Worm (Caenorhabditis elegans): ENCODE results near the gene pod-2.

The pod-2 gene

ce11 chrII:1159718-1160117, 23.1 kb downstream of the pod-2 start:
- no peak for TF ChIP-seq unc-62 (GFP tag; optimal IDR thresholded peaks at IDR 0.05)

ce11 chrII:1163275-1163674, 26.7 kb downstream of the pod-2 start, which contains the start of gene T23F4.2:
Gene T23F4.2 (plus strand): TSS chrII:1163575.
- TF ChIP-seq unc-62 (GFP tag; optimal IDR thresholded peaks at IDR 0.05), result no peak

ce11 chrII:1170842-1171241, 34.3 kb downstream of the pod-2 start:
- TF ChIP-seq unc-62 (GFP tag; optimal IDR thresholded peaks at IDR 0.05), result no peak

ce11 chrII:1172080-1172575, 35.5 kb downstream of the pod-2 start, which contains the start of gene dlhd-1:
Gene dlhd-1 (minus strand): TSS chrII:1172130.
- no peak for TF ChIP-seq unc-62 (GFP tag; optimal IDR thresholded peaks at IDR 0.05)

- TF ChIP-seq unc-62 (GFP tag; optimal IDR thresholded peaks at IDR 0.05), result no peak
These were observed 42.6 kb downstream of the pod-2 start, which contains the start of gene nas-27 for ce11 chrII:1179223-1179622. Gene nas-27 (minus strand): TSS chrII:1179323.

- no peak for TF ChIP-seq unc-62 (GFP tag; optimal IDR thresholded peaks at IDR 0.05)
These were observed 51.6 kb downstream of the pod-2 start for ce11 chrII:1188137-1188536.

- no peak for TF ChIP-seq unc-62 (GFP tag; optimal IDR thresholded peaks at IDR 0.05)
These were observed 53.1 kb downstream of the pod-2 start for ce11 chrII:1189652-1190051.

- TF ChIP-seq unc-62 (GFP tag; optimal IDR thresholded peaks at IDR 0.05), result no peak
These were observed 55.3 kb downstream of the pod-2 start for ce11 chrII:1191853-1192252.

- TF ChIP-seq unc-62 (GFP tag; optimal IDR thresholded peaks at IDR 0.05), result no peak
These were observed 59.5 kb downstream of the pod-2 start for ce11 chrII:1196129-1196528.

- no peak for TF ChIP-seq unc-62 (GFP tag; optimal IDR thresholded peaks at IDR 0.05)
These were observed 60.5 kb downstream of the pod-2 start, which contains the start of gene F53A10.2 for ce11 chrII:1197074-1197473. Gene F53A10.2 (plus strand): TSS chrII:1197374.

- TF ChIP-seq unc-62 (GFP tag; optimal IDR thresholded peaks at IDR 0.05), result no peak
These were observed 63.4 kb downstream of the pod-2 start for ce11 chrII:1199987-1200386.

Data from whole organism, dauer.